Worm (Caenorhabditis elegans): ENCODE results near the gene Y69E1A.3.

Gene Y69E1A.3

DNA sequence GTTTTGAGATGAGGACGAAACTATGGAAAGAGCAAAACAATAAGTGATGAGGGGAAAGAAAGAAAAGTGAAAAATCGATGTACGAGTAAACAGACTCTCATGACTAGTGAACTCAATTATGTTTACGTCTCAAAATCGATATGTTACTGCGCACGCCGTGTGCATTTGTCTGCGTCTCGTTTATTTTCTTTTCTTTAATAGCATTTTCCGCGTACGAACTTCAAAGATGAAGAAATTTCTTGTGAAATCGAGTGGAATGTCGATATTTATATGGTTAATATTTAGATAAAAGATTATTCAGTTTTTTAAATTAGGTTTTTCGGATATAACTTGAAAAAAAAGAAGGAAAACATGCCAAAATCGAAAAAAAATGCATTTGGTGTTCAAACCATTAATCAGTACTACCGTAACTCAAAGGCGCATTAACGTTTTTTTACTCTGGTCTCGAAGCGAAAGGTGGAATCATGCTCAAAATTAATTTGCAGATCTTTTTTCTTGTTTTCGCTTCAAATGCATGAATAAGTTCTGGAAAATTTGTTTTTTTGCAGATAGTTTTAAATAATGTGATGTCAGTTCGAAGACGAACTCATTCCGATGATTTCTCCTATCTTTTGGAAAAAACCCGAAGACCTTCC is 15.1 kb upstream of the Y69E1A.3 start, which contains the start of gene fic-1 (continued):
- TF ChIP-seq nhr-237 (tag; optimal IDR thresholded peaks at IDR 0.05) = no peak
- TF ChIP-seq attf-4 (tag; optimal IDR thresholded peaks at IDR 0.05) = no peak
- TF ChIP-seq nhr-111 (GFP tag; optimal IDR thresholded peaks at IDR 0.05) = no peak
- TF ChIP-seq T20F7.1 (GFP tag; optimal IDR thresholded peaks at IDR 0.05) = peak; percentile 56
- no peak for TF ChIP-seq ceh-32 (tag; optimal IDR thresholded peaks at IDR 0.05; ENCODE audit: poor library complexity)
- no peak for TF ChIP-seq zip-2 (tag; optimal IDR thresholded peaks at IDR 0.05)
- TF ChIP-seq gei-8 (GFP tag; optimal IDR thresholded peaks at IDR 0.05) = no peak
- TF ChIP-seq mxl-3 (GFP tag; optimal IDR thresholded peaks at IDR 0.05) = no peak
- no peak for TF ChIP-seq tag-97 (GFP tag; IDR thresholded peaks at IDR 0.05)
- peak; percentile 58 for TF ChIP-seq dve-1 (tag; optimal IDR thresholded peaks at IDR 0.05; ENCODE audit: insufficient read depth)
- TF ChIP-seq lin-39 (tag; optimal IDR thresholded peaks at IDR 0.05) = no peak
- TF ChIP-seq sdz-12 (GFP tag; optimal IDR thresholded peaks at IDR 0.05) = no peak
- TF ChIP-seq ceh-28 (tag; optimal IDR thresholded peaks at IDR 0.05) = peak; percentile 64
- no peak for TF ChIP-seq nhr-25 (tag; optimal IDR thresholded peaks at IDR 0.05; ENCODE audit: borderline replicate concordance, insufficient read depth)
- peak; percentile 28 for TF ChIP-seq F37D6.2 (tag; optimal IDR thresholded peaks at IDR 0.05)
- no peak for TF ChIP-seq spr-3 (GFP tag; optimal IDR thresholded peaks at IDR 0.05)
- TF ChIP-seq aha-1 (tag) = no peak
- no peak for TF ChIP-seq Y5F2A.4 (GFP tag; optimal IDR thresholded peaks at IDR 0.05)
- TF ChIP-seq rbr-2 (tag; optimal IDR thresholded peaks at IDR 0.05) = no peak
- no peak for TF ChIP-seq F44E2.7 (GFP tag; IDR thresholded peaks at IDR 0.05)
- TF ChIP-seq zfp-2 (tag; optimal IDR thresholded peaks at IDR 0.05) = no peak
- peak; percentile 14 for TF ChIP-seq nhr-28 (tag; optimal IDR thresholded peaks at IDR 0.05)
- peak; percentile 95 for TF ChIP-seq fkh-10 (GFP tag; optimal IDR thresholded peaks at IDR 0.05)
- no peak for TF ChIP-seq dmd-8 (GFP tag; IDR thresholded peaks at IDR 0.05)
- TF ChIP-seq nhr-76 (tag; optimal IDR thresholded peaks at IDR 0.05) = no peak
- TF ChIP-seq hmg-1.1 (GFP tag; IDR thresholded peaks at IDR 0.05) = 0 out of 2 replicates have a peak, but pooled peaks have one; percentile 39
- no peak for TF ChIP-seq set-16 (GFP tag; IDR thresholded peaks at IDR 0.05)
- peak; percentile 62 for TF ChIP-seq hlh-11 (tag; optimal IDR thresholded peaks at IDR 0.05)
- peak; percentile 93 for TF ChIP-seq hlh-30 (tag; optimal IDR thresholded peaks at IDR 0.05; ENCODE audit: insufficient read depth)
- TF ChIP-seq daf-12 (tag; optimal IDR thresholded peaks at IDR 0.05) = no peak
- TF ChIP-seq ceh-44 (GFP tag; IDR thresholded peaks at IDR 0.05) = no peak
- TF ChIP-seq mep-1 (tag; optimal IDR thresholded peaks at IDR 0.05) = peak; percentile 68
- peak; percentile 24 for TF ChIP-seq lin-38 (GFP tag; IDR thresholded peaks at IDR 0.05)
- TF ChIP-seq unc-39 (tag; optimal IDR thresholded peaks at IDR 0.05) = no peak
- TF ChIP-seq egl-27 (tag; optimal IDR thresholded peaks at IDR 0.05) = no peak
- no peak for TF ChIP-seq lin-29 (GFP tag; IDR thresholded peaks at IDR 0.05)
- no peak for TF ChIP-seq mdt-29 (GFP tag; IDR thresholded peaks at IDR 0.05)
- TF ChIP-seq zfp-3 (GFP tag; conservative IDR thresholded peaks at IDR 0.05) = no peak
- TF ChIP-seq Y75B8A.6 (GFP tag; IDR thresholded peaks at IDR 0.05) = no peak
- TF ChIP-seq jun-1 (tag; optimal IDR thresholded peaks at IDR 0.05) = no peak
- no peak for TF ChIP-seq daf-19 (GFP tag; conservative IDR thresholded peaks at IDR 0.05)
- TF ChIP-seq D1046.2 (GFP tag; IDR thresholded peaks at IDR 0.05) = no peak
- TF ChIP-seq F10B5.3 (tag; optimal IDR thresholded peaks at IDR 0.05) = no peak
- no peak for TF ChIP-seq saeg-2 (GFP tag; IDR thresholded peaks at IDR 0.05)
- no peak for TF ChIP-seq cey-2 (tag; optimal IDR thresholded peaks at IDR 0.05; ENCODE audit: borderline replicate concordance, insufficient read depth)
- no peak for TF ChIP-seq aly-2 (tag; optimal IDR thresholded peaks at IDR 0.05)
- TF ChIP-seq nhr-102 (tag; optimal IDR thresholded peaks at IDR 0.05) = no peak
- TF ChIP-seq unc-130 (GFP tag; optimal IDR thresholded peaks at IDR 0.05) = no peak
- peak in 1 of 2 experiments; percentile 26 for TF ChIP-seq hif-1 (tag; optimal IDR thresholded peaks at IDR 0.05)
- TF ChIP-seq nhr-11 (tag; optimal IDR thresholded peaks at IDR 0.05) = peak; percentile 57

All from whole organism, L4 larva.